Fruit fly (Drosophila melanogaster) S2 (cell line): ENCODE data around the gene RfC4.

Experiments
- CG8478 ChIP-seq: fragments of >200 bp; optimal IDR thresholded peaks from 2 replicates; lab custom pipeline; 2018
- CTCF ChIP-seq, 2 experiments: fragments of >200 bp; optimal IDR thresholded peaks; 2 replicates each; lab custom pipeline; 2018

The RfC4 gene

dm6 chr3L:4087281-4087680, 48.6 kb downstream of the RfC4 start, which contains the start of gene CG14989:
TSS of gene CG14989 (plus strand) at chr3L:4087581.
- TF ChIP-seq CG8478 (lab: Kevin White, UChicago) (no peak), CTCF (optimal IDR thresholded peaks at IDR 0.05; lab: Kevin White, UChicago) (no peak)

- TF ChIP-seq CG8478 (lab: Kevin White, UChicago) (no peak), CTCF (optimal IDR thresholded peaks at IDR 0.05; lab: Kevin White, UChicago) (no peak)
Measured at dm6 chr3L:4085867-4086266, 50.0 kb downstream of the RfC4 start.
